Worm (Caenorhabditis elegans) whole organism, L3 larva: Measurements from ENCODE around the gene B0454.8.

ENCODE experiments used
- ZK546.5 ChIP-seq: sonication (generic microtip); optimal IDR thresholded peaks from 2 replicates; lab custom pipeline; 2017; ENCODE audit warnings: missing biosample characterization, missing genetic modification characterization
- aly-2 ChIP-seq: fragments of 150-350 bp; optimal IDR thresholded peaks from 2 replicates; lab custom pipeline; 2014; ENCODE audit warnings: missing biosample characterization, missing genetic modification characterization
- ama-1 ChIP-seq: fragments of 150-350 bp; optimal IDR thresholded peaks from 2 replicates; lab custom pipeline; 2018
- ceh-16 ChIP-seq: sonication (generic microtip); optimal IDR thresholded peaks from 2 replicates; lab custom pipeline; 2017; ENCODE audit warnings: missing biosample characterization, missing genetic modification characterization
- ceh-28 ChIP-seq: fragments of 150-350 bp; optimal IDR thresholded peaks from 2 replicates; lab custom pipeline; 2014; ENCODE audit warnings: missing biosample characterization, missing genetic modification reagents, missing genetic modification characterization
- ceh-82 ChIP-seq: fragments of 150-350 bp; optimal IDR thresholded peaks from 2 replicates; lab custom pipeline; 2014; ENCODE audit warnings: missing biosample characterization, missing genetic modification characterization
- ceh-9 ChIP-seq: sonication (generic microtip); optimal IDR thresholded peaks from 2 replicates; lab custom pipeline; 2018; ENCODE audit warnings: missing biosample characterization, missing genetic modification characterization
- daf-12 ChIP-seq: fragments of 150-350 bp; optimal IDR thresholded peaks from 2 replicates; lab custom pipeline; 2014; ENCODE audit warnings: missing biosample characterization, missing genetic modification reagents, missing genetic modification characterization
- egl-27 ChIP-seq: sonication (generic microtip); optimal IDR thresholded peaks from 4 replicates; lab custom pipeline; 2017; ENCODE audit warnings: missing biosample characterization, missing genetic modification reagents, missing genetic modification characterization
- egl-5 ChIP-seq: fragments of 150-350 bp; optimal IDR thresholded peaks from 2 replicates; lab custom pipeline; 2017; ENCODE audit warnings: missing biosample characterization, missing genetic modification reagents, missing genetic modification characterization, inconsistent platforms
- elt-1 ChIP-seq: fragments of 150-350 bp; optimal IDR thresholded peaks from 2 replicates; lab custom pipeline; 2014; ENCODE audit warnings: missing biosample characterization, missing genetic modification characterization
- eor-1 ChIP-seq, 2 experiments: fragments of 150-350 bp; optimal IDR thresholded peaks; 2 replicates each; lab custom pipeline; 2014 to 2018; ENCODE audit warnings: missing biosample characterization in 2 of 2, missing genetic modification characterization in 2 of 2
- fkh-10 ChIP-seq: sonication (generic microtip); optimal IDR thresholded peaks from 2 replicates; lab custom pipeline; 2017; ENCODE audit warnings: missing biosample characterization, missing genetic modification reagents, missing genetic modification characterization
- fkh-2 ChIP-seq: fragments of 150-350 bp; optimal IDR thresholded peaks from 2 replicates; lab custom pipeline; 2014; ENCODE audit warnings: missing biosample characterization, missing genetic modification reagents, missing genetic modification characterization
- fos-1 ChIP-seq: fragments of 150-350 bp; optimal IDR thresholded peaks from 2 replicates; lab custom pipeline; 2014; ENCODE audit warnings: missing biosample characterization, missing genetic modification characterization
- jun-1 ChIP-seq: fragments of 150-350 bp; optimal IDR thresholded peaks from 2 replicates; lab custom pipeline; 2014; ENCODE audit warnings: missing biosample characterization, missing genetic modification reagents, missing genetic modification characterization
- lin-15B ChIP-seq: fragments of 150-350 bp; optimal IDR thresholded peaks from 2 replicates; lab custom pipeline; 2014; ENCODE audit warnings: missing biosample characterization, missing genetic modification characterization
- lsy-12 ChIP-seq: sonication (generic microtip); optimal IDR thresholded peaks from 2 replicates; lab custom pipeline; 2016; ENCODE audit warnings: mild to moderate bottlenecking, missing genetic modification characterization, missing compliant biosample characterization
- mdl-1 ChIP-seq: fragments of 150-350 bp; optimal IDR thresholded peaks from 2 replicates; lab custom pipeline; 2014; ENCODE audit warnings: missing biosample characterization, missing genetic modification characterization
- mml-1 ChIP-seq: fragments of 150-350 bp; sonication (generic microtip); optimal IDR thresholded peaks from 3 replicates; lab custom pipeline; 2014; ENCODE audit warnings: missing biosample characterization, missing genetic modification characterization
- nfya-1 ChIP-seq: sonication (generic microtip); optimal IDR thresholded peaks from 2 replicates; lab custom pipeline; 2017; ENCODE audit warnings: missing genetic modification characterization, mild to moderate bottlenecking, missing compliant biosample characterization, antibody characterized with exemption, moderate library complexity; ENCODE audit not compliant: insufficient read depth
- nhr-11 ChIP-seq: fragments of 150-350 bp; optimal IDR thresholded peaks from 2 replicates; lab custom pipeline; 2014; ENCODE audit warnings: missing biosample characterization, missing genetic modification characterization
- nhr-12 ChIP-seq: fragments of 150-350 bp; optimal IDR thresholded peaks from 2 replicates; lab custom pipeline; 2014; ENCODE audit warnings: missing biosample characterization, missing genetic modification characterization
- nhr-237 ChIP-seq: fragments of 150-350 bp; optimal IDR thresholded peaks from 2 replicates; lab custom pipeline; 2014; ENCODE audit warnings: missing biosample characterization, missing genetic modification characterization
- nhr-25 ChIP-seq: sonication (generic microtip); optimal IDR thresholded peaks from 2 replicates; lab custom pipeline; 2017; ENCODE audit warnings: missing biosample characterization, missing genetic modification characterization
- nhr-28 ChIP-seq: fragments of 150-350 bp; optimal IDR thresholded peaks from 2 replicates; lab custom pipeline; 2014; ENCODE audit warnings: missing biosample characterization, missing genetic modification characterization
- nhr-43 ChIP-seq: sonication (generic microtip); optimal IDR thresholded peaks from 2 replicates; lab custom pipeline; 2016; ENCODE audit warnings: mild to moderate bottlenecking, missing genetic modification characterization, missing compliant biosample characterization; ENCODE audit not compliant: poor library complexity, severe bottlenecking
- nhr-67 ChIP-seq: fragments of 150-350 bp; optimal IDR thresholded peaks from 2 replicates; lab custom pipeline; 2014; ENCODE audit warnings: missing biosample characterization, missing genetic modification characterization
- nhr-76 ChIP-seq: fragments of 150-350 bp; sonication (generic microtip); optimal IDR thresholded peaks from 5 replicates; lab custom pipeline; 2014; ENCODE audit warnings: missing biosample characterization, missing genetic modification characterization
- nhr-77 ChIP-seq: fragments of 150-350 bp; optimal IDR thresholded peaks from 2 replicates; lab custom pipeline; 2014; ENCODE audit warnings: missing biosample characterization, missing genetic modification characterization
- pha-4 ChIP-seq: fragments of 150-350 bp; optimal IDR thresholded peaks from 2 replicates; lab custom pipeline; 2014; ENCODE audit warnings: missing biosample characterization, missing genetic modification reagents, missing genetic modification characterization
- pqm-1 ChIP-seq: fragments of 150-350 bp; optimal IDR thresholded peaks from 2 replicates; lab custom pipeline; 2017; ENCODE audit warnings: missing biosample characterization, missing genetic modification characterization, inconsistent platforms
- sea-2 ChIP-seq: fragments of 150-350 bp; sonication (generic microtip); optimal IDR thresholded peaks from 4 replicates; lab custom pipeline; 2014; ENCODE audit warnings: missing biosample characterization, missing genetic modification reagents, missing genetic modification characterization
- skn-1 ChIP-seq: fragments of 150-350 bp; optimal IDR thresholded peaks from 2 replicates; lab custom pipeline; 2014; ENCODE audit warnings: missing biosample characterization, missing genetic modification characterization
- unc-62 ChIP-seq: fragments of 150-350 bp; sonication (generic microtip); optimal IDR thresholded peaks from 4 replicates; lab custom pipeline; 2014; ENCODE audit warnings: missing biosample characterization, missing genetic modification reagents, missing genetic modification characterization
- zag-1 ChIP-seq: fragments of 150-350 bp; optimal IDR thresholded peaks from 2 replicates; lab custom pipeline; 2014; ENCODE audit warnings: missing biosample characterization, missing genetic modification characterization
- ztf-11 ChIP-seq: fragments of 150-350 bp; optimal IDR thresholded peaks from 2 replicates; lab custom pipeline; 2014; ENCODE audit warnings: missing biosample characterization, missing genetic modification characterization
- ztf-4 ChIP-seq: fragments of 150-350 bp; optimal IDR thresholded peaks from 2 replicates; lab custom pipeline; 2014; ENCODE audit warnings: missing biosample characterization, missing genetic modification characterization

The B0454.8 gene

ce11 chrII:3051332-3051731 is 8.1 kb upstream of the B0454.8 start:
- TF ChIP-seq lsy-12 (tag; lab: Kevin White, UChicago) (no peak), eor-1 (tag; optimal IDR thresholded peaks at IDR 0.05; lab: Kevin White, UChicago) (no peak), fkh-2 (no peak), sea-2 (GFP tag; lab: Kevin White, UChicago) (no peak), nhr-11 (tag; lab: Kevin White, UChicago) (no peak), ztf-11 (tag; lab: Kevin White, UChicago) (no peak), ama-1 (no peak), nhr-67 (no peak), elt-1 (tag; lab: Kevin White, UChicago) (no peak), pha-4 (tag; lab: Kevin White, UChicago) (no peak), zag-1 (tag; lab: Kevin White, UChicago) (no peak), ceh-82 (tag; lab: Kevin White, UChicago) (no peak), fos-1 (no peak), fkh-10 (GFP tag; lab: Kevin White, UChicago) (no peak), lin-15B (tag; lab: Kevin White, UChicago) (no peak), mdl-1 (tag; lab: Kevin White, UChicago) (no peak), pqm-1 (no peak), nfya-1 (tag; lab: Kevin White, UChicago) (no peak), ceh-28 (tag; lab: Kevin White, UChicago) (no peak)

ce11 chrII:3050703-3051102 is 7.4 kb upstream of the B0454.8 start, which contains the start of gene sri-31:
Gene sri-31, plus strand, starts transcription at chrII:3051003.
- no peak for TF ChIP-seq ZK546.5 (tag; lab: Kevin White, UChicago)
- no peak for TF ChIP-seq nhr-76
- no peak for TF ChIP-seq ceh-9 (tag; lab: Kevin White, UChicago)
- no peak for TF ChIP-seq egl-5 (tag; lab: Kevin White, UChicago)
- TF ChIP-seq nhr-25 (tag; lab: Kevin White, UChicago) = no peak
- no peak for TF ChIP-seq ceh-28 (tag; lab: Kevin White, UChicago)
- no peak for TF ChIP-seq mdl-1 (tag; lab: Kevin White, UChicago)
- TF ChIP-seq daf-12 = no peak
- TF ChIP-seq, all 47 proteins: peak for 0

DNA sequence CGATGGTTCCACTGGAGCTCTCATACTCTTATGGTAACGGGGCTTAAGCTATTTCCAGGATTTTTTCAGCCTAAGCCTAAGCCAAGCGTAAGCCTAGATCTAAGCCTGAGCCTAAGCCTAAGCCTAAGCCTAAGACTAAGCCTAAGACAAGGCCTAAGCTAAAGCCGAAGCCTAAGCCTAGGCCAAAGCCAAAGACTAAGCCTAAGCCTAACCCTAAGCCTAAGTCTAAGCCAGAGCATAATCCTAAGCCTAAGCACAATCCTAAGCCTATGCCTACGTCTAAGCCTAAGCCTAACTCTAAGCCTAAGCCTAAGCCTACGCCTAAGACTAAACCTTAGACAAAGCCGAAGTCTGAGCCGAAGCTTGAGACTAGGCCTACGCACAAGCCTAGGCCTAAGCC is 5.7 kb upstream of the B0454.8 start:
- TF ChIP-seq nhr-28 (tag; lab: Kevin White, UChicago) (no peak), ceh-28 (tag; lab: Kevin White, UChicago) (no peak), nhr-76 (no peak), nhr-43 (no peak)

- TF ChIP-seq lsy-12 (tag; lab: Kevin White, UChicago) = no peak
- TF ChIP-seq aly-2 (tag; lab: Kevin White, UChicago) = no peak
- no peak for TF ChIP-seq nhr-237 (tag; lab: Kevin White, UChicago)
- no peak for TF ChIP-seq ceh-16 (tag; lab: Kevin White, UChicago)
- no peak for TF ChIP-seq egl-5 (tag; lab: Kevin White, UChicago)
- TF ChIP-seq fos-1 = no peak
- no peak for TF ChIP-seq ceh-9 (tag; lab: Kevin White, UChicago)
- no peak for TF ChIP-seq nhr-76
- TF ChIP-seq nfya-1 (tag; lab: Kevin White, UChicago) = no peak
- no peak for TF ChIP-seq fkh-2
- no peak for TF ChIP-seq sea-2 (GFP tag; lab: Kevin White, UChicago)
- no peak for TF ChIP-seq jun-1
- no peak for TF ChIP-seq skn-1 (tag; lab: Kevin White, UChicago)
- no peak for TF ChIP-seq ztf-4 (tag; lab: Kevin White, UChicago)
- no peak for TF ChIP-seq mml-1 (tag; lab: Kevin White, UChicago)
- no peak for TF ChIP-seq ama-1
- TF ChIP-seq egl-27 (tag; lab: Kevin White, UChicago) = no peak
- no peak for TF ChIP-seq ceh-28 (tag; lab: Kevin White, UChicago)
- no peak for TF ChIP-seq unc-62
These were observed 5.1 kb upstream of the B0454.8 start, which contains the start of gene sri-28 for ce11 chrII:3048378-3048777. Gene sri-28, plus strand, starts transcription at chrII:3048678.

ce11 chrII:3045875-3046274 is 2.6 kb upstream of the B0454.8 start, which contains the start of gene sri-30:
Gene sri-30, plus strand, starts transcription at chrII:3046175.
- TF ChIP-seq nhr-77 (tag; lab: Kevin White, UChicago) (no peak), eor-1 (tag; optimal IDR thresholded peaks at IDR 0.05; lab: Kevin White, UChicago) (no peak), nhr-12 (no peak), ama-1 (no peak), ZK546.5 (tag; lab: Kevin White, UChicago) (no peak), daf-12 (no peak), fkh-10 (GFP tag; lab: Kevin White, UChicago) (no peak)
- TF ChIP-seq, all 47 proteins: peak for 0
